Worm (Caenorhabditis elegans) whole organism, early embryonic: ENCODE data around the gene F26G1.10.

Experiments used
- B0310.2 ChIP-seq: sonication (generic microtip); optimal IDR thresholded peaks from 2 replicates; lab custom pipeline; 2016; ENCODE audit warnings: mild to moderate bottlenecking, missing genetic modification characterization, missing compliant biosample characterization
- F13C5.2 ChIP-seq: sonication (generic microtip); optimal IDR thresholded peaks from 2 replicates; lab custom pipeline; 2017; ENCODE audit warnings: mild to moderate bottlenecking, missing genetic modification characterization, inconsistent platforms, missing compliant biosample characterization
- aly-1 ChIP-seq: sonication (generic microtip); optimal IDR thresholded peaks from 2 replicates; lab custom pipeline; 2016; ENCODE audit warnings: missing genetic modification characterization, missing compliant biosample characterization
- ama-1 ChIP-seq: fragments of 150-350 bp; optimal IDR thresholded peaks from 2 replicates; lab custom pipeline; 2014
- ceh-13 ChIP-seq: fragments of 200-800 bp; sonication (Bioruptor generic); optimal IDR thresholded peaks from 2 replicates; lab custom pipeline; 2018; ENCODE audit warnings: mild to moderate bottlenecking, missing genetic modification characterization, missing compliant biosample characterization
- ceh-36 ChIP-seq: sonication (generic microtip); optimal IDR thresholded peaks from 2 replicates; lab custom pipeline; 2016; ENCODE audit warnings: missing genetic modification characterization, inconsistent platforms, missing compliant biosample characterization
- ets-7 ChIP-seq: sonication (generic microtip); optimal IDR thresholded peaks from 2 replicates; lab custom pipeline; 2016; ENCODE audit warnings: missing genotype, missing genetic modification characterization, missing compliant biosample characterization
- flt-1 ChIP-seq: fragments of 200-800 bp; sonication (Bioruptor generic); IDR thresholded peaks from 2 replicates; pipeline ENCODE4 v1.3.6; 2022; ENCODE audit warnings: missing genetic modification characterization, missing compliant biosample characterization
- hmbx-1 ChIP-seq: sonication (generic microtip); optimal IDR thresholded peaks from 2 replicates; lab custom pipeline; 2016; ENCODE audit warnings: mild to moderate bottlenecking, missing genetic modification characterization, missing compliant biosample characterization
- hmg-4 ChIP-seq: fragments of 200-800 bp; sonication (Bioruptor generic); optimal IDR thresholded peaks from 2 replicates; lab custom pipeline; 2018; ENCODE audit warnings: mild to moderate bottlenecking, missing genetic modification characterization, missing compliant biosample characterization
- hnd-1 ChIP-seq: sonication (generic microtip); optimal IDR thresholded peaks from 2 replicates; lab custom pipeline; 2016; ENCODE audit warnings: missing genetic modification characterization, missing compliant biosample characterization
- pes-1 ChIP-seq: fragments of 200-800 bp; sonication (Bioruptor generic); IDR thresholded peaks from 2 replicates; pipeline ENCODE4 v1.3.6; 2022; ENCODE audit warnings: missing genetic modification reagents, missing genetic modification characterization, missing compliant biosample characterization
- scrt-1 ChIP-seq: fragments of 200-800 bp; sonication (Bioruptor generic); IDR thresholded peaks from 2 replicates; pipeline ENCODE4 v1.3.6; 2022; ENCODE audit warnings: missing genetic modification characterization, missing compliant biosample characterization
- sea-1 ChIP-seq: fragments of 200-800 bp; sonication (Bioruptor generic); conservative IDR thresholded peaks from 2 replicates; pipeline ENCODE4 v1.3.6; 2022; ENCODE audit warnings: missing genetic modification characterization, missing compliant biosample characterization
- tbx-11 ChIP-seq: fragments of 200-800 bp; sonication (Bioruptor generic); IDR thresholded peaks from 2 replicates; pipeline ENCODE4 v1.3.6; 2022; ENCODE audit warnings: missing genetic modification characterization, missing compliant biosample characterization
- tbx-37 ChIP-seq: fragments of 200-800 bp; sonication (Bioruptor generic); conservative IDR thresholded peaks from 2 replicates; pipeline ENCODE4 v1.3.6; 2022; ENCODE audit warnings: missing genetic modification reagents, missing genetic modification characterization, missing compliant biosample characterization
- tra-4 ChIP-seq: sonication (generic microtip); optimal IDR thresholded peaks from 2 replicates; lab custom pipeline; 2017; ENCODE audit warnings: missing genetic modification characterization, missing compliant biosample characterization

Gene F26G1.10

ce11 chrII:4806261-4806660, 32.1 kb downstream of the F26G1.10 start:
- TF ChIP-seq scrt-1 (GFP tag; lab: Robert Waterston, UW) (no peak), B0310.2 (tag; lab: Kevin White, UChicago) (no peak), hmbx-1 (tag; lab: Kevin White, UChicago) (no peak), ama-1 (lab: Kevin White, UChicago) (no peak), ceh-36 (tag; lab: Kevin White, UChicago) (no peak), flt-1 (no peak), aly-1 (tag; lab: Kevin White, UChicago) (no peak), ceh-13 (GFP tag; lab: Kevin White, UChicago) (no peak), tbx-11 (no peak), tra-4 (tag; lab: Kevin White, UChicago) (no peak), hnd-1 (no peak), F13C5.2 (no peak), pes-1 (GFP tag; lab: Robert Waterston, UW) (no peak)

- TF ChIP-seq hmbx-1 (tag; lab: Kevin White, UChicago): no peak
- no peak for TF ChIP-seq tbx-37 (GFP tag; lab: Robert Waterston, UW)
- no peak for TF ChIP-seq hnd-1
Observed at ce11 chrII:4806726-4807125, 32.5 kb downstream of the F26G1.10 start.

DNA sequence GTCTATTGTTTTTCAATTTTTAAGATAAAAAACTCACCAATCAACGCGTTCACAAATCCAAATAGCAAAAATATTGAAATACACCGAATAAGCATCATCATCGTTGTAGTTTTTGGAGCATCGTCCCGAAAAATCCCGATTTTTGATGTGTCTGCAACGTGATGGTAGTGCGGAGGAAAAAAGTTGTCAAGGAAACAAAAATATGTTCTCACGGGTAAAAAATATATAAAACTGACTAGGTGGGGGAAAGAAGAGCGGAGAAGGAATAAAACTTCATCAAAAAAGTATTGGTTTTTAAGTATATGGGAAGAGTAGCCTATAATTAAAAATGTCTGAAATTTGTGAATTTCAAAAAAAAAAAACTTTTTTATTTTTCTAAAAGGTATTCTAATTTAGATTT, 37.8 kb downstream of the F26G1.10 start, which contains the start of gene rig-6:
Gene rig-6, minus strand, starts transcription at position 101 of the 400 bp plus-strand sequence.
- TF ChIP-seq ceh-36 (tag; lab: Kevin White, UChicago): no peak
- TF ChIP-seq tbx-11: no peak
- no peak for TF ChIP-seq F13C5.2
- no peak for TF ChIP-seq B0310.2 (tag; lab: Kevin White, UChicago)
- TF ChIP-seq tbx-37 (GFP tag; lab: Robert Waterston, UW): no peak
- no peak for TF ChIP-seq ceh-13 (GFP tag; lab: Kevin White, UChicago)
- no peak for TF ChIP-seq tra-4 (tag; lab: Kevin White, UChicago)
- TF ChIP-seq scrt-1 (GFP tag; lab: Robert Waterston, UW): no peak
- no peak for TF ChIP-seq aly-1 (tag; lab: Kevin White, UChicago)
- no peak for TF ChIP-seq hnd-1

ce11 chrII:4815356-4815755, 41.2 kb downstream of the F26G1.10 start:
- no peak for TF ChIP-seq pes-1 (GFP tag; lab: Robert Waterston, UW)
- TF ChIP-seq hmbx-1 (tag; lab: Kevin White, UChicago): no peak
- no peak for TF ChIP-seq ceh-36 (tag; lab: Kevin White, UChicago)

ce11 chrII:4818780-4819179, 44.6 kb downstream of the F26G1.10 start:
- TF ChIP-seq flt-1 (no peak), aly-1 (tag; lab: Kevin White, UChicago) (no peak), pes-1 (GFP tag; lab: Robert Waterston, UW) (no peak), tra-4 (tag; lab: Kevin White, UChicago) (no peak), tbx-37 (GFP tag; lab: Robert Waterston, UW) (no peak), ama-1 (lab: Kevin White, UChicago) (no peak), ceh-13 (GFP tag; lab: Kevin White, UChicago) (no peak), hmg-4 (GFP tag; lab: Kevin White, UChicago) (no peak), scrt-1 (GFP tag; lab: Robert Waterston, UW) (no peak), tbx-11 (no peak)

DNA sequence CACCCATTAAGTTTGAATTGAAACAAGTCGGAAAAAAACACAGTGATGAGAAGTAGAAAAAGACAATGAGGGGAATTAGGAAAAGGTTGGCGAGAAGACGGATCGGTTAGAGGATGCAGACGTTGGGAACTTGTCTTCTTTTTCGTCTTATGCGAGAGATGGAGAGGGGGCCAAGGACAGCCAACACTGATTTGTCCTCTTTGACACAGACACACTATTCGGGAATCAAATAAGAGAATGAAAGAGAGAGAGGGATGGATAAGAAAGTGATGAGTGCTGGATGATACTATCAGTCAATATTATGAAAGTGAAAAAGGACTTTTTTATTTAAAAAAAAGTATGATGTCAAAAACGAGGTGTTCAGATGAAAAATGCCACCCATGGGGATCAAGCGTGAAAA, 47.6 kb downstream of the F26G1.10 start, which contains the start of gene lact-5:
Gene lact-5, minus strand, starts transcription at position 1 of the 400 bp plus-strand sequence.
- TF ChIP-seq hnd-1: no peak
- TF ChIP-seq B0310.2 (tag; lab: Kevin White, UChicago): no peak
- no peak for TF ChIP-seq F13C5.2
- TF ChIP-seq ceh-36 (tag; lab: Kevin White, UChicago): no peak
- TF ChIP-seq scrt-1 (GFP tag; lab: Robert Waterston, UW): no peak
- TF ChIP-seq ama-1 (lab: Kevin White, UChicago): no peak
- no peak for TF ChIP-seq tbx-37 (GFP tag; lab: Robert Waterston, UW)
- no peak for TF ChIP-seq aly-1 (tag; lab: Kevin White, UChicago)
- no peak for TF ChIP-seq tra-4 (tag; lab: Kevin White, UChicago)
- TF ChIP-seq sea-1 (GFP tag; lab: Robert Waterston, UW): no peak

ce11 chrII:4822610-4823009, 48.4 kb downstream of the F26G1.10 start:
- no peak for TF ChIP-seq hmbx-1 (tag; lab: Kevin White, UChicago)
- no peak for TF ChIP-seq hnd-1
- no peak for TF ChIP-seq ama-1 (lab: Kevin White, UChicago)
- TF ChIP-seq ceh-13 (GFP tag; lab: Kevin White, UChicago): no peak
- TF ChIP-seq ets-7 (tag; lab: Kevin White, UChicago): no peak
- TF ChIP-seq sea-1 (GFP tag; lab: Robert Waterston, UW): no peak
- TF ChIP-seq scrt-1 (GFP tag; lab: Robert Waterston, UW): no peak
- no peak for TF ChIP-seq B0310.2 (tag; lab: Kevin White, UChicago)
- TF ChIP-seq tra-4 (tag; lab: Kevin White, UChicago): no peak
- no peak for TF ChIP-seq flt-1
- no peak for TF ChIP-seq tbx-11
- no peak for TF ChIP-seq tbx-37 (GFP tag; lab: Robert Waterston, UW)
- TF ChIP-seq aly-1 (tag; lab: Kevin White, UChicago): no peak
- TF ChIP-seq hmg-4 (GFP tag; lab: Kevin White, UChicago): no peak
- no peak for TF ChIP-seq F13C5.2
- TF ChIP-seq ceh-36 (tag; lab: Kevin White, UChicago): no peak
